Worm (Caenorhabditis elegans) whole organism, L4 larva: ENCODE measurements around the gene sre-13.
A peak's percentile ranks its signal among the peaks of the same experiment; 100 is the strongest.

ENCODE experiments used
- F26F4.8 ChIP-seq: fragments of 200-800 bp; sonication (Bioruptor generic); conservative IDR thresholded peaks from 2 replicates; pipeline ENCODE4 v1.3.6; 2022; ENCODE audit warnings: missing genetic modification characterization, missing compliant biosample characterization
- T26A8.4 ChIP-seq: fragments of 200-800 bp; sonication (Bioruptor generic); IDR thresholded peaks from 2 replicates; pipeline ENCODE4 v1.3.6; 2022; ENCODE audit warnings: missing genetic modification characterization, missing compliant biosample characterization
- ZK337.2 ChIP-seq: fragments of 200-800 bp; sonication (Bioruptor generic); IDR thresholded peaks from 2 replicates; pipeline ENCODE4 v1.3.6; 2022; ENCODE audit warnings: missing genetic modification reagents, missing genetic modification characterization, missing compliant biosample characterization
- ZK546.5 ChIP-seq, 2 experiments: sonication (generic microtip); optimal IDR thresholded peaks; 2 replicates each; lab custom pipeline; 2017; ENCODE audit warnings: missing biosample characterization in 2 of 2, missing genetic modification characterization in 2 of 2
- aha-1 ChIP-seq: fragments of 150-350 bp; peaks from one replicate; lab custom pipeline; 2014; ENCODE audit warnings: missing biosample characterization, missing genetic modification characterization
- aly-2 ChIP-seq: sonication (generic microtip); optimal IDR thresholded peaks from 2 replicates; lab custom pipeline; 2018; ENCODE audit warnings: missing biosample characterization, missing genetic modification characterization
- ceh-20 ChIP-seq: fragments of 200-800 bp; sonication (Bioruptor generic); IDR thresholded peaks from 2 replicates; pipeline ENCODE4 v1.3.6; 2022; ENCODE audit warnings: missing genetic modification reagents, missing genetic modification characterization, missing compliant biosample characterization
- ceh-32 ChIP-seq: sonication (generic microtip); optimal IDR thresholded peaks from 2 replicates; lab custom pipeline; 2016; ENCODE audit warnings: mild to moderate bottlenecking, missing genetic modification characterization, missing compliant biosample characterization; ENCODE audit not compliant: poor library complexity
- ceh-44 ChIP-seq: fragments of 200-800 bp; sonication (Bioruptor generic); IDR thresholded peaks from 2 replicates; pipeline ENCODE4 v1.3.6; 2022; ENCODE audit warnings: missing genetic modification reagents, missing genetic modification characterization, missing compliant biosample characterization
- ceh-62 ChIP-seq: sonication (generic microtip); optimal IDR thresholded peaks from 2 replicates; lab custom pipeline; 2017; ENCODE audit warnings: missing biosample characterization, missing genetic modification characterization
- daf-16 ChIP-seq, 3 experiments: sonication (generic microtip); optimal IDR thresholded peaks; 2 replicates each; lab custom pipeline; 2016 to 2017; ENCODE audit warnings: missing genetic modification characterization in 3 of 3, missing genetic modification reagents in 3 of 3, mild to moderate bottlenecking in 2 of 3, missing compliant biosample characterization in 2 of 3, missing biosample characterization in 1 of 3, moderate library complexity in 1 of 3
- dmd-6 ChIP-seq: fragments of 200-800 bp; sonication (Bioruptor generic); IDR thresholded peaks from 2 replicates; pipeline ENCODE4 v1.3.6; 2022; ENCODE audit warnings: missing genetic modification reagents, missing genetic modification characterization, missing compliant biosample characterization
- dmd-9 ChIP-seq: fragments of 200-800 bp; sonication (Bioruptor generic); IDR thresholded peaks from 2 replicates; pipeline ENCODE4 v1.3.6; 2022; ENCODE audit warnings: missing genetic modification reagents, missing genetic modification characterization, missing compliant biosample characterization
- dpl-1 ChIP-seq: fragments of 150-350 bp; optimal IDR thresholded peaks from 2 replicates; lab custom pipeline; 2014; ENCODE audit warnings: missing biosample characterization, missing genetic modification reagents, missing genetic modification characterization
- dve-1 ChIP-seq: sonication (generic microtip); optimal IDR thresholded peaks from 2 replicates; lab custom pipeline; 2017; ENCODE audit warnings: antibody characterized with exemption, mild to moderate bottlenecking, missing genetic modification characterization, missing compliant biosample characterization; ENCODE audit not compliant: insufficient read depth
- egl-43 ChIP-seq: fragments of 200-800 bp; sonication (Bioruptor generic); IDR thresholded peaks from 2 replicates; pipeline ENCODE4 v1.3.6; 2022; ENCODE audit warnings: missing genetic modification reagents, missing genetic modification characterization, missing compliant biosample characterization
- hif-1 ChIP-seq, 2 experiments: sonication (generic microtip); optimal IDR thresholded peaks; 2 replicates each; lab custom pipeline; 2016 to 2017; ENCODE audit warnings: missing compliant biosample characterization in 2 of 2, missing genetic modification characterization in 2 of 2, missing genetic modification reagents in 2 of 2, missing genotype in 2 of 2, mild to moderate bottlenecking in 1 of 2
- hlh-11 ChIP-seq: fragments of 200-800 bp; sonication (Bioruptor generic); optimal IDR thresholded peaks from 2 replicates; lab custom pipeline; 2018; ENCODE audit warnings: mild to moderate bottlenecking, missing genetic modification characterization, missing compliant biosample characterization
- hlh-30 ChIP-seq: sonication (generic microtip); optimal IDR thresholded peaks from 2 replicates; lab custom pipeline; 2017; ENCODE audit warnings: antibody characterized with exemption, mild to moderate bottlenecking, missing genetic modification characterization, missing compliant biosample characterization; ENCODE audit not compliant: insufficient read depth
- hmg-1.1 ChIP-seq: fragments of 200-800 bp; sonication (Bioruptor generic); IDR thresholded peaks from 2 replicates; pipeline ENCODE4 v1.3.6; 2022; ENCODE audit warnings: missing genetic modification reagents, missing genetic modification characterization, missing compliant biosample characterization
- lim-7 ChIP-seq: fragments of 200-800 bp; sonication (Bioruptor generic); IDR thresholded peaks from 2 replicates; pipeline ENCODE4 v1.3.6; 2022; ENCODE audit warnings: missing genetic modification characterization, missing compliant biosample characterization
- lin-1 ChIP-seq: fragments of 200-800 bp; sonication (Bioruptor generic); IDR thresholded peaks from 2 replicates; pipeline ENCODE4 v1.3.6; 2022; ENCODE audit warnings: missing genetic modification reagents, missing genetic modification characterization, missing compliant biosample characterization
- lin-13 ChIP-seq: fragments of 150-350 bp; optimal IDR thresholded peaks from 2 replicates; lab custom pipeline; 2014; ENCODE audit warnings: missing biosample characterization, missing genetic modification reagents, missing genetic modification characterization
- lin-15B ChIP-seq: fragments of 150-350 bp; sonication (generic microtip); optimal IDR thresholded peaks from 3 replicates; lab custom pipeline; 2014; ENCODE audit warnings: missing biosample characterization, missing genetic modification characterization
- lin-39 ChIP-seq: fragments of 150-350 bp; optimal IDR thresholded peaks from 2 replicates; lab custom pipeline; 2014; ENCODE audit warnings: missing biosample characterization, missing genetic modification reagents, missing genetic modification characterization
- lsy-2 ChIP-seq, 2 experiments: fragments of 150-350 bp in 1 of 2; sonication (generic microtip) in 1 of 2; optimal IDR thresholded peaks; 2 replicates each; lab custom pipeline; 2014 to 2017; ENCODE audit warnings: missing biosample characterization in 2 of 2, missing genetic modification characterization in 2 of 2
- mdl-1 ChIP-seq, 2 experiments: fragments of 150-350 bp in 1 of 2; sonication (generic microtip) in 1 of 2; optimal IDR thresholded peaks; 2 replicates each; lab custom pipeline; 2014 to 2017; ENCODE audit warnings: missing biosample characterization in 2 of 2, missing genetic modification characterization in 2 of 2
- mdt-29 ChIP-seq: fragments of 200-800 bp; sonication (Bioruptor generic); IDR thresholded peaks from 2 replicates; pipeline ENCODE4 v1.3.6; 2022; ENCODE audit warnings: missing genetic modification reagents, missing genetic modification characterization, missing compliant biosample characterization
- mes-2 ChIP-seq: sonication (generic microtip); optimal IDR thresholded peaks from 2 replicates; lab custom pipeline; 2016; ENCODE audit warnings: missing genotype, mild to moderate bottlenecking, missing genetic modification characterization, missing compliant biosample characterization; ENCODE audit not compliant: poor library complexity, severe bottlenecking
- mxl-2 ChIP-seq: fragments of 200-800 bp; sonication (Bioruptor generic); conservative IDR thresholded peaks from 2 replicates; pipeline ENCODE4 v1.3.6; 2022; ENCODE audit warnings: missing genetic modification reagents, missing genetic modification characterization, missing compliant biosample characterization
- nhr-10 ChIP-seq: fragments of 150-350 bp; optimal IDR thresholded peaks from 2 replicates; lab custom pipeline; 2014; ENCODE audit warnings: missing biosample characterization, missing genetic modification characterization
- nhr-102 ChIP-seq: sonication (generic microtip); optimal IDR thresholded peaks from 2 replicates; lab custom pipeline; 2016; ENCODE audit warnings: mild to moderate bottlenecking, missing genetic modification characterization, moderate library complexity, missing compliant biosample characterization
- nhr-11 ChIP-seq: fragments of 150-350 bp; optimal IDR thresholded peaks from 2 replicates; lab custom pipeline; 2014; ENCODE audit warnings: missing biosample characterization, missing genetic modification characterization
- nhr-28 ChIP-seq: fragments of 150-350 bp; optimal IDR thresholded peaks from 2 replicates; lab custom pipeline; 2014; ENCODE audit warnings: missing biosample characterization, missing genetic modification characterization
- nhr-41 ChIP-seq: fragments of 200-800 bp; sonication (Bioruptor generic); IDR thresholded peaks from 2 replicates; pipeline ENCODE4 v1.3.6; 2022; ENCODE audit warnings: missing genetic modification reagents, missing genetic modification characterization, missing compliant biosample characterization
- nhr-42 ChIP-seq: fragments of 200-800 bp; sonication (Bioruptor generic); IDR thresholded peaks from 2 replicates; pipeline ENCODE4 v1.3.6; 2022; ENCODE audit warnings: missing genetic modification characterization, missing compliant biosample characterization
- nhr-48 ChIP-seq: sonication (generic microtip); optimal IDR thresholded peaks from 2 replicates; lab custom pipeline; 2016; ENCODE audit warnings: mild to moderate bottlenecking, missing genetic modification characterization, missing compliant biosample characterization
- nhr-6 ChIP-seq: fragments of 150-350 bp; optimal IDR thresholded peaks from 2 replicates; lab custom pipeline; 2014; ENCODE audit warnings: missing biosample characterization, missing genetic modification characterization
- nhr-76 ChIP-seq: fragments of 150-350 bp; optimal IDR thresholded peaks from 2 replicates; lab custom pipeline; 2014; ENCODE audit warnings: missing biosample characterization, missing genetic modification characterization
- nhr-77 ChIP-seq: fragments of 150-350 bp; optimal IDR thresholded peaks from 2 replicates; lab custom pipeline; 2014; ENCODE audit warnings: missing biosample characterization, missing genetic modification characterization
- pha-4 ChIP-seq, 2 experiments: fragments of 150-350 bp in 1 of 2; fragments of 200-800 bp in 1 of 2; sonication (Bioruptor generic) in 1 of 2; IDR thresholded peaks in 1 of 2; optimal IDR thresholded peaks in 1 of 2; 2 replicates each; pipeline versions ENCODE4 v1.3.6 to Lab custom; 2014 to 2022; ENCODE audit warnings: missing genetic modification characterization in 2 of 2, missing genetic modification reagents in 2 of 2, missing biosample characterization in 1 of 2, missing compliant biosample characterization in 1 of 2
- php-3 ChIP-seq: fragments of 200-800 bp; sonication (Bioruptor generic); IDR thresholded peaks from 2 replicates; pipeline ENCODE4 v1.3.6; 2022; ENCODE audit warnings: missing genetic modification reagents, missing genetic modification characterization, missing compliant biosample characterization
- pqm-1 ChIP-seq: sonication (generic microtip); optimal IDR thresholded peaks from 2 replicates; lab custom pipeline; 2017; ENCODE audit warnings: missing biosample characterization, missing genetic modification characterization
- tra-1 ChIP-seq: fragments of 200-800 bp; sonication (Bioruptor generic); IDR thresholded peaks from 2 replicates; pipeline ENCODE4 v1.3.6; 2022; ENCODE audit warnings: missing genetic modification reagents, missing genetic modification characterization, missing compliant biosample characterization
- unc-62 ChIP-seq, 3 experiments: fragments of 150-350 bp in 1 of 3; sonication (generic microtip); optimal IDR thresholded peaks in 2 of 3; peaks in 1 of 3; 1 replicate in 1 of 3; 2 replicates in 2 of 3; lab custom pipeline; 2014 to 2017; ENCODE audit warnings: missing biosample characterization in 3 of 3, missing genetic modification characterization in 3 of 3, missing genetic modification reagents in 3 of 3, missing genotype in 1 of 3

Gene sre-13

ce11 chrII:14599284-14599862 lies 37.3 kb downstream of the sre-13 start (continued):
- TF ChIP-seq nhr-41 (GFP tag; lab: Robert Waterston, UW) (no peak), ZK546.5 (tag; optimal IDR thresholded peaks at IDR 0.05; lab: Kevin White, UChicago) (no peak), ZK337.2 (no peak), hlh-30 (tag; lab: Kevin White, UChicago) (peak; percentile 12), unc-62 (GFP tag; optimal IDR thresholded peaks at IDR 0.05 in 1 of 2; lab: Kevin White, UChicago) (no peak), unc-62 (tag; optimal IDR thresholded peaks at IDR 0.05; lab: Kevin White, UChicago) (no peak), ceh-32 (tag; lab: Kevin White, UChicago) (no peak), dve-1 (tag; lab: Kevin White, UChicago) (peak; percentile 24), egl-43 (no peak), lin-39 (tag; lab: Kevin White, UChicago) (no peak)
- TF ChIP-seq, all 104 proteins: peak for 6

- peak; percentile 67 for TF ChIP-seq nhr-10
- TF ChIP-seq nhr-28 (tag; lab: Kevin White, UChicago) = peak; percentile 81
- TF ChIP-seq hmg-1.1 = peak; percentile 59
- TF ChIP-seq T26A8.4 = peak; percentile 61; the same call in 1 of the 2 replicates
- TF ChIP-seq daf-16 (GFP tag; optimal IDR thresholded peaks at IDR 0.05; lab: Kevin White, UChicago) = peak; percentile 13 to 74
- TF ChIP-seq daf-16 (tag; optimal IDR thresholded peaks at IDR 0.05; lab: Kevin White, UChicago) = peak; percentile 90
- peak; percentile 92 for TF ChIP-seq nhr-11
- TF ChIP-seq unc-62 (GFP tag; optimal IDR thresholded peaks at IDR 0.05 in 1 of 2; lab: Kevin White, UChicago) = peak in 1 of 2 experiments; percentile 59
- TF ChIP-seq unc-62 (tag; optimal IDR thresholded peaks at IDR 0.05; lab: Kevin White, UChicago) = no peak
- no peak for TF ChIP-seq ceh-20
- peak; percentile 23; the same call in 1 of the 2 replicates for TF ChIP-seq pha-4 (GFP tag; IDR thresholded peaks at IDR 0.05; lab: Robert Waterston, UW)
- TF ChIP-seq pha-4 (tag; optimal IDR thresholded peaks at IDR 0.05; lab: Kevin White, UChicago) = no peak
- peak; percentile 21 for TF ChIP-seq dpl-1 (GFP tag; lab: Kevin White, UChicago)
- no peak for TF ChIP-seq ceh-44 (GFP tag; lab: Robert Waterston, UW)
- no peak for TF ChIP-seq aly-2 (tag; lab: Kevin White, UChicago)
- peak; percentile 95 for TF ChIP-seq nhr-77
- peak; percentile 77 for TF ChIP-seq dmd-6 (GFP tag; lab: Robert Waterston, UW)
- peak; percentile 51 for TF ChIP-seq php-3
- peak; percentile 91 for TF ChIP-seq hlh-11 (tag; lab: Kevin White, UChicago)
- TF ChIP-seq nhr-76 = no peak
- TF ChIP-seq nhr-48 (tag; lab: Kevin White, UChicago) = peak; percentile 68
- no peak for TF ChIP-seq lin-15B (tag; lab: Kevin White, UChicago)
- peak; percentile 58; the same call in 1 of the 2 replicates for TF ChIP-seq lin-1 (GFP tag; lab: Robert Waterston, UW)
- TF ChIP-seq mdt-29 (GFP tag; lab: Robert Waterston, UW) = peak; percentile 92
- peak; percentile 37 for TF ChIP-seq lin-13 (GFP tag; lab: Kevin White, UChicago)
- peak; percentile 95 for TF ChIP-seq aha-1 (tag; lab: Kevin White, UChicago)
- peak in 1 of 2 experiments; percentile 75 for TF ChIP-seq mdl-1 (tag; optimal IDR thresholded peaks at IDR 0.05; lab: Kevin White, UChicago)
- peak; percentile 45 for TF ChIP-seq pqm-1
- peak; percentile 48 for TF ChIP-seq nhr-102
- TF ChIP-seq ceh-62 (tag; lab: Kevin White, UChicago) = no peak
- TF ChIP-seq mes-2 = peak; percentile 56
- TF ChIP-seq hlh-30 (tag; lab: Kevin White, UChicago) = peak; percentile 97
- peak; percentile 99 for TF ChIP-seq dve-1 (tag; lab: Kevin White, UChicago)
- peak; percentile 36 to 76 for TF ChIP-seq hif-1 (tag; optimal IDR thresholded peaks at IDR 0.05; lab: Kevin White, UChicago)
- peak in 1 of 2 experiments; percentile 86 for TF ChIP-seq lsy-2 (tag; optimal IDR thresholded peaks at IDR 0.05; lab: Kevin White, UChicago)
- peak; percentile 62; the same call in 1 of the 2 replicates for TF ChIP-seq mxl-2
- no peak for TF ChIP-seq dmd-9
- 0 out of 2 replicates have a peak, but pooled peaks have one; percentile 29 for TF ChIP-seq tra-1 (GFP tag; lab: Robert Waterston, UW)
- TF ChIP-seq nhr-6 = peak; percentile 41
- TF ChIP-seq nhr-42 (GFP tag; lab: Robert Waterston, UW) = peak; percentile 73
- no peak for TF ChIP-seq F26F4.8 (GFP tag; lab: Robert Waterston, UW)
- no peak for TF ChIP-seq lim-7 (GFP tag; lab: Robert Waterston, UW)
Measured at ce11 chrII:14598367-14598766, 38.3 kb downstream of the sre-13 start.
